Fruit fly (Drosophila melanogaster): Measurements from ENCODE around the gene Ilp3.

- TF ChIP-seq Hr96 (GFP tag; optimal IDR thresholded peaks at IDR 0.05): no peak
- no peak for TF ChIP-seq CG7045 (GFP tag; optimal IDR thresholded peaks at IDR 0.05)
- no peak for TF ChIP-seq tj (GFP tag; optimal IDR thresholded peaks at IDR 0.05)
- TF ChIP-seq cic (GFP tag; optimal IDR thresholded peaks at IDR 0.05): no peak
- no peak for TF ChIP-seq ovo (GFP tag; optimal IDR thresholded peaks at IDR 0.05)
- TF ChIP-seq kay (GFP tag; ENCODE audit: borderline replicate concordance): no peak
- TF ChIP-seq CG1620 (GFP tag; optimal IDR thresholded peaks at IDR 0.05): no peak
- no peak for TF ChIP-seq Crg-1 (GFP tag; optimal IDR thresholded peaks at IDR 0.05)
- no peak for TF ChIP-seq Mnt (GFP tag; optimal IDR thresholded peaks at IDR 0.05)
- TF ChIP-seq pad (GFP tag; optimal IDR thresholded peaks at IDR 0.05): no peak
- TF ChIP-seq toe (GFP tag; optimal IDR thresholded peaks at IDR 0.05): no peak
These were observed 2.5 kb downstream of the Ilp3 start, which contains the start of gene Ilp2 for dm6 chr3L:9799398-9799797.
